Worm (Caenorhabditis elegans) whole organism, L1 larva: ENCODE results near the gene C18B2.2.

Source experiments
- alr-1 ChIP-seq: fragments of 200-800 bp; sonication (Bioruptor generic); optimal IDR thresholded peaks from 2 replicates; lab custom pipeline; 2018; ENCODE audit warnings: borderline replicate concordance, mild to moderate bottlenecking, missing genetic modification characterization, missing compliant biosample characterization
- dpl-1 ChIP-seq, 3 experiments: fragments of 150-350 bp in 2 of 3; sonication (generic microtip) in 1 of 3; optimal IDR thresholded peaks; 2 replicates each; lab custom pipeline; 2014 to 2017; ENCODE audit warnings: missing biosample characterization in 3 of 3, missing genetic modification characterization in 3 of 3, missing genetic modification reagents in 3 of 3
- efl-1 ChIP-seq, 4 experiments: fragments of 150-350 bp; optimal IDR thresholded peaks in 3 of 4; peaks in 1 of 4; 1 replicate in 1 of 4; 2 replicates in 3 of 4; lab custom pipeline; 2014; ENCODE audit warnings: missing biosample characterization in 2 of 4, missing genetic modification characterization in 2 of 4, missing genetic modification reagents in 2 of 4
- fos-1 ChIP-seq: fragments of 150-350 bp; optimal IDR thresholded peaks from 2 replicates; lab custom pipeline; 2014; ENCODE audit warnings: missing biosample characterization, missing genetic modification characterization
- jun-1 ChIP-seq: fragments of 150-350 bp; optimal IDR thresholded peaks from 2 replicates; lab custom pipeline; 2014; ENCODE audit warnings: missing biosample characterization, missing genetic modification reagents, missing genetic modification characterization
- lir-3 ChIP-seq: sonication (generic microtip); optimal IDR thresholded peaks from 2 replicates; lab custom pipeline; 2016; ENCODE audit warnings: mild to moderate bottlenecking, missing genetic modification characterization, moderate library complexity, missing compliant biosample characterization; ENCODE audit not compliant: poor library complexity
- lsy-2 ChIP-seq, 2 experiments: fragments of 150-350 bp; optimal IDR thresholded peaks; 2 replicates each; lab custom pipeline; 2014; ENCODE audit warnings: missing biosample characterization in 2 of 2, missing genetic modification characterization in 2 of 2
- nhr-84 ChIP-seq: sonication (generic microtip); optimal IDR thresholded peaks from 2 replicates; lab custom pipeline; 2017; ENCODE audit warnings: missing biosample characterization, missing genetic modification characterization
- pqm-1 ChIP-seq: sonication (generic microtip); optimal IDR thresholded peaks from 3 replicates; lab custom pipeline; 2017; ENCODE audit warnings: missing biosample characterization, missing genetic modification characterization
- unc-86 ChIP-seq: sonication (generic microtip); optimal IDR thresholded peaks from 2 replicates; lab custom pipeline; 2016; ENCODE audit warnings: missing genetic modification characterization, missing compliant biosample characterization
- zag-1 ChIP-seq: fragments of 150-350 bp; optimal IDR thresholded peaks from 2 replicates; lab custom pipeline; 2014; ENCODE audit warnings: missing biosample characterization, missing genetic modification characterization
- zip-4 ChIP-seq: fragments of 200-800 bp; sonication (Bioruptor generic); optimal IDR thresholded peaks from 2 replicates; lab custom pipeline; 2018; ENCODE audit warnings: mild to moderate bottlenecking, missing genetic modification characterization, moderate library complexity, missing compliant biosample characterization

ce11 chrX:3581813-3582212, 41.4 kb upstream of the C18B2.2 start:
- TF ChIP-seq alr-1: no peak
- no peak for TF ChIP-seq fos-1 (tag; lab: Kevin White, UChicago)
- TF ChIP-seq lsy-2 (tag; optimal IDR thresholded peaks at IDR 0.05; lab: Kevin White, UChicago): no peak
- TF ChIP-seq pqm-1: no peak
- TF ChIP-seq lir-3: no peak
- no peak for TF ChIP-seq nhr-84 (tag; lab: Kevin White, UChicago)
- no peak for TF ChIP-seq unc-86 (tag; lab: Kevin White, UChicago)
- no peak for TF ChIP-seq dpl-1 (GFP tag; optimal IDR thresholded peaks at IDR 0.05; lab: Kevin White, UChicago)
- no peak for TF ChIP-seq jun-1 (tag; lab: Kevin White, UChicago)
- no peak for TF ChIP-seq zag-1 (tag; lab: Kevin White, UChicago)
- TF ChIP-seq zip-4 (GFP tag; lab: Kevin White, UChicago): no peak
- TF ChIP-seq efl-1 (optimal IDR thresholded peaks at IDR 0.05; lab: Kevin White, UChicago): no peak
- TF ChIP-seq efl-1 (GFP tag; optimal IDR thresholded peaks at IDR 0.05 in 1 of 2; lab: Kevin White, UChicago): no peak
